Worm (Caenorhabditis elegans) whole organism, L4/young adult: ENCODE results near the gene unc-62.
"Not testable (repeated sequence)": the region's sequence is repeated elsewhere in the genome, so short reads cannot be mapped to it uniquely, and the experiment has no call there.

Source experiments
- W03F9.2 ChIP-seq: fragments of 150-350 bp; optimal IDR thresholded peaks from 2 replicates; lab custom pipeline; 2014; ENCODE audit warnings: missing biosample characterization, missing genetic modification characterization
- dao-5 ChIP-seq: sonication (generic microtip); optimal IDR thresholded peaks from 2 replicates; lab custom pipeline; 2016; ENCODE audit warnings: missing genotype, missing genetic modification characterization, moderate library complexity, missing compliant biosample characterization
- him-1 ChIP-seq: sonication (generic microtip); optimal IDR thresholded peaks from 2 replicates; lab custom pipeline; 2016; ENCODE audit warnings: missing genotype, missing genetic modification reagents, missing genetic modification characterization, missing compliant biosample characterization

unc-62 gene

ce11 chrV:4550459-4550858 lies 53.2 kb downstream of the unc-62 start:
- TF ChIP-seq W03F9.2 (tag; lab: Kevin White, UChicago) = peak; percentile 53
- no peak for TF ChIP-seq dao-5

- TF ChIP-seq dao-5 = no peak
These were observed 54.6 kb downstream of the unc-62 start for ce11 chrV:4551911-4552310.

ce11 chrV:4553572-4553971 lies 56.3 kb downstream of the unc-62 start, which contains the start of gene Y61A9LA.12:
Gene Y61A9LA.12 (plus strand): TSS chrV:4553872.
- not testable (repeated sequence) for TF ChIP-seq W03F9.2 (tag; lab: Kevin White, UChicago); dao-5; him-1

ce11 chrV:4559701-4560100 lies 62.4 kb downstream of the unc-62 start, which contains the start of gene Y61A9LA.7:
Gene Y61A9LA.7 (minus strand): TSS chrV:4559801.
- TF ChIP-seq dao-5 (no peak), W03F9.2 (tag; lab: Kevin White, UChicago) (no peak), him-1 (no peak)

- not testable (repeated sequence) for TF ChIP-seq him-1; dao-5; W03F9.2 (tag; lab: Kevin White, UChicago)
These were observed 63.2 kb downstream of the unc-62 start, which contains the start of gene Y61A9LA.4 for ce11 chrV:4560441-4560840. Gene Y61A9LA.4 (plus strand): TSS chrV:4560741.
